Worm (Caenorhabditis elegans) whole organism, L2 larva: ENCODE results near the gene unc-58.

Experiments used
- lin-11 ChIP-seq: fragments of 150-350 bp; sonication (generic microtip); optimal IDR thresholded peaks from 2 replicates; lab custom pipeline; 2014; ENCODE audit warnings: missing biosample characterization, missing genetic modification characterization, inconsistent platforms, mixed read lengths
- lin-13 ChIP-seq: fragments of 150-350 bp; optimal IDR thresholded peaks from 2 replicates; lab custom pipeline; 2014; ENCODE audit warnings: missing biosample characterization, missing genetic modification reagents, missing genetic modification characterization

DNA sequence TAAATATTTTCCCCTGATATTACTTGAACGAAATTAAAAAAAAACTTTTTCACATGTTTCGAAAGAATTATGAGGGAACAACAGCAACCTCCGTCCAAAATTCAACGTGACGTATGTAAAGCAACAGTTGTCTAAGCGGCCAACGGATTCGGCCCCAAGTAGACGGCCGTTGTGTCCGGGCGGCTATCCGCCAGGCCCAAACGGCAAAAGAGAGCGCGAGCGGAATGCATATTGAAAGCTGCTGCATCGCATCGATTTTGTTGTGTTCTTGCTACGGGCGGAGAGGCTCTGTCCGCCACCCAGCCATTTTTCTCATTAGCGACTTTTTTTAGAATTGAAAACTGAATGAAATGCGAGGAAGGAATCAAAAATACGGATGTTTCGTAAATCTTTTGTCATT lies 53.8 kb downstream of the unc-58 start:
- no peak for TF ChIP-seq lin-13
- no peak for TF ChIP-seq lin-11 (tag; lab: Kevin White, UChicago)
